Worm (Caenorhabditis elegans): ENCODE measurements around the gene F58H1.6.

ce11 chrV:11896322-11896898 is 46.0 kb upstream of the F58H1.6 start:
- TF ChIP-seq egl-27 (tag; optimal IDR thresholded peaks at IDR 0.05) (no peak), unc-62 (GFP tag; optimal IDR thresholded peaks at IDR 0.05) (no peak), jun-1 (tag; optimal IDR thresholded peaks at IDR 0.05) (no peak), unc-86 (tag; optimal IDR thresholded peaks at IDR 0.05) (no peak), nhr-76 (tag; optimal IDR thresholded peaks at IDR 0.05) (no peak), lsy-2 (tag; optimal IDR thresholded peaks at IDR 0.05) (peak; percentile 14 to 49)
